Worm (Caenorhabditis elegans): Measurements from ENCODE around the gene H01M10.2.
A peak's percentile ranks its signal among the peaks of the same experiment; 100 is the strongest.

H01M10.2 gene

DNA sequence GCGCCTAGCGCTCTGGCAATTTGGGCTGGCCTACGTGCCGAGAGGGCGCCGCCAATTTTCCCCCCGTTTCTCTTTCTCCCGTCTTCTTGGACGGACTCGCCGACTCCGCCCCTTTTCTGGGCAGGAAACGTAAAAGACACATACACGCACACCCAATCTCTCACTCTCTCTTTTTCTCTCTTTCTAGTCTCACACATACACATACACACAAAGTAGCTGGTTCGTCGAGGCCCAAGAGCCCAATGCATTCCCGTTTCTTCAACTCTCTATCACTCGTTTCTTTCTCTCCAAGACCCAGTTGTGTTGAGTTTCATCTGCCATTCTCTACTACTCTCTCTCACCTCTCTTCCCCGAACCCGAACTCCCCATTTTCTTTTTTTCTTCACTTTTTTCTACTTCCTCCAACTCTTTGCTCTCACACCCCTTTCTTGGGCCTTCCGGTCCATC is 13.3 kb upstream of the H01M10.2 start (continued):
- TF ChIP-seq aptf-2 (GFP tag; conservative IDR thresholded peaks at IDR 0.05) = no peak
- no peak for TF ChIP-seq ztf-3 (GFP tag; optimal IDR thresholded peaks at IDR 0.05)
- peak; percentile 58 for TF ChIP-seq lin-40 (tag; optimal IDR thresholded peaks at IDR 0.05)
- TF ChIP-seq ets-4 (GFP tag; optimal IDR thresholded peaks at IDR 0.05) = no peak
- TF ChIP-seq somi-1 (GFP tag; optimal IDR thresholded peaks at IDR 0.05) = peak; percentile 57
- no peak for TF ChIP-seq let-607 (tag; optimal IDR thresholded peaks at IDR 0.05)
- no peak for TF ChIP-seq hrde-1 (tag; optimal IDR thresholded peaks at IDR 0.05; ENCODE audit: borderline replicate concordance)
- TF ChIP-seq zim-3 (tag; optimal IDR thresholded peaks at IDR 0.05) = no peak
- no peak for TF ChIP-seq snpc-1.1 (tag; optimal IDR thresholded peaks at IDR 0.05; ENCODE audit: insufficient read depth)
- 0 out of 2 replicates have a peak, but pooled peaks have one; percentile 63 for TF ChIP-seq F37B4.10 (GFP tag; IDR thresholded peaks at IDR 0.05)
- TF ChIP-seq ceh-100 (GFP tag; IDR thresholded peaks at IDR 0.05) = no peak
- no peak for TF ChIP-seq Y95B8A.8 (GFP tag; IDR thresholded peaks at IDR 0.05)
- no peak for TF ChIP-seq atf-7 (tag; optimal IDR thresholded peaks at IDR 0.05)
- TF ChIP-seq lin-26 (GFP tag; IDR thresholded peaks at IDR 0.05) = 0 out of 2 replicates have a peak, but pooled peaks have one; percentile 36
- no peak for TF ChIP-seq egl-18 (GFP tag; IDR thresholded peaks at IDR 0.05)
- no peak for TF ChIP-seq aptf-3 (GFP tag; IDR thresholded peaks at IDR 0.05)
- TF ChIP-seq cebp-1 (GFP tag; IDR thresholded peaks at IDR 0.05) = no peak
- peak; percentile 58 for TF ChIP-seq cebp-1 (tag; optimal IDR thresholded peaks at IDR 0.05)
- no peak for TF ChIP-seq ztf-22 (GFP tag; optimal IDR thresholded peaks at IDR 0.05)
- no peak for TF ChIP-seq efl-1 (GFP tag; optimal IDR thresholded peaks at IDR 0.05)
- TF ChIP-seq ZK185.1 (tag; optimal IDR thresholded peaks at IDR 0.05; ENCODE audit: poor library complexity, severe bottlenecking) = no peak
- TF ChIP-seq C17E4.6 (GFP tag; IDR thresholded peaks at IDR 0.05) = no peak
- TF ChIP-seq die-1 (tag; optimal IDR thresholded peaks at IDR 0.05) = no peak
- no peak for TF ChIP-seq tbx-9 (tag; optimal IDR thresholded peaks at IDR 0.05; ENCODE audit: borderline replicate concordance)
- no peak for TF ChIP-seq rcor-1 (GFP tag; IDR thresholded peaks at IDR 0.05)
- TF ChIP-seq lsy-27 (tag; optimal IDR thresholded peaks at IDR 0.05; ENCODE audit: borderline replicate concordance, insufficient read depth) = no peak
- no peak for TF ChIP-seq nhr-120 (GFP tag; IDR thresholded peaks at IDR 0.05)
- no peak for TF ChIP-seq ztf-25 (GFP tag; IDR thresholded peaks at IDR 0.05)
- TF ChIP-seq nhr-80 (tag; optimal IDR thresholded peaks at IDR 0.05) = no peak
- TF ChIP-seq hmg-1.2 (GFP tag; IDR thresholded peaks at IDR 0.05) = no peak; the same call in 1 of the 2 replicates
- no peak for TF ChIP-seq rec-8 (tag; optimal IDR thresholded peaks at IDR 0.05)
- TF ChIP-seq attf-5 (GFP tag; optimal IDR thresholded peaks at IDR 0.05) = peak; percentile 36
- TF ChIP-seq ztf-28 (GFP tag; IDR thresholded peaks at IDR 0.05) = no peak
- peak; percentile 40 for TF ChIP-seq chd-7 (tag; optimal IDR thresholded peaks at IDR 0.05)
- TF ChIP-seq ceh-40 (GFP tag; IDR thresholded peaks at IDR 0.05) = no peak
- no peak for TF ChIP-seq ceh-79 (tag; optimal IDR thresholded peaks at IDR 0.05)
- no peak for TF ChIP-seq madf-6 (GFP tag; IDR thresholded peaks at IDR 0.05)
- no peak for TF ChIP-seq ama-1 (optimal IDR thresholded peaks at IDR 0.05)
- no peak for TF ChIP-seq ama-1 (GFP tag; optimal IDR thresholded peaks at IDR 0.05)
- TF ChIP-seq T26A5.8 (tag; optimal IDR thresholded peaks at IDR 0.05) = no peak
- no peak for TF ChIP-seq madf-8 (GFP tag; conservative IDR thresholded peaks at IDR 0.05)
- TF ChIP-seq egrh-3 (GFP tag; IDR thresholded peaks at IDR 0.05) = peak; percentile 60
- no peak for TF ChIP-seq pha-4 (tag; optimal IDR thresholded peaks at IDR 0.05)
- no peak for TF ChIP-seq sea-2 (GFP tag; IDR thresholded peaks at IDR 0.05)
